Worm (Caenorhabditis elegans) whole organism, L2 larva: ENCODE measurements around the gene T09F3.5.

Source experiments
- C34F6.9 ChIP-seq: fragments of 150-350 bp; optimal IDR thresholded peaks from 2 replicates; lab custom pipeline; 2014; ENCODE audit warnings: missing biosample characterization, missing genetic modification characterization
- F13H6.1 ChIP-seq: sonication (generic microtip); optimal IDR thresholded peaks from 2 replicates; lab custom pipeline; 2016; ENCODE audit warnings: missing genetic modification characterization, missing compliant biosample characterization
- Y55F3AM.14 ChIP-seq: fragments of 200-800 bp; sonication (Bioruptor generic); optimal IDR thresholded peaks from 2 replicates; lab custom pipeline; 2018; ENCODE audit warnings: mild to moderate bottlenecking, missing genetic modification characterization, missing compliant biosample characterization
- ZK546.5 ChIP-seq: sonication (generic microtip); optimal IDR thresholded peaks from 2 replicates; lab custom pipeline; 2017; ENCODE audit warnings: missing biosample characterization, missing genetic modification characterization
- alr-1 ChIP-seq: fragments of 150-350 bp; optimal IDR thresholded peaks from 2 replicates; lab custom pipeline; 2014; ENCODE audit warnings: missing biosample characterization, missing genetic modification characterization
- aly-2 ChIP-seq: fragments of 150-350 bp; optimal IDR thresholded peaks from 2 replicates; lab custom pipeline; 2014; ENCODE audit warnings: missing biosample characterization, missing genetic modification characterization
- ama-1 ChIP-seq: fragments of 150-350 bp; optimal IDR thresholded peaks from 2 replicates; lab custom pipeline; 2018; ENCODE audit warnings: inconsistent platforms
- blmp-1 ChIP-seq: sonication (generic microtip); optimal IDR thresholded peaks from 2 replicates; lab custom pipeline; 2017; ENCODE audit warnings: missing genetic modification characterization, mild to moderate bottlenecking, missing compliant biosample characterization, antibody characterized with exemption, moderate library complexity; ENCODE audit not compliant: insufficient read depth
- ceh-82 ChIP-seq: fragments of 150-350 bp; optimal IDR thresholded peaks from 2 replicates; lab custom pipeline; 2014; ENCODE audit warnings: missing biosample characterization, missing genetic modification characterization
- crh-2 ChIP-seq: sonication (generic microtip); optimal IDR thresholded peaks from 2 replicates; lab custom pipeline; 2017; ENCODE audit warnings: missing biosample characterization, missing genetic modification characterization
- egl-27 ChIP-seq: sonication (generic microtip); optimal IDR thresholded peaks from 3 replicates; lab custom pipeline; 2017; ENCODE audit warnings: missing biosample characterization, missing genetic modification reagents, missing genetic modification characterization
- elt-1 ChIP-seq: fragments of 150-350 bp; optimal IDR thresholded peaks from 2 replicates; lab custom pipeline; 2014; ENCODE audit warnings: missing biosample characterization, missing genetic modification characterization
- elt-3 ChIP-seq: sonication (generic microtip); optimal IDR thresholded peaks from 2 replicates; lab custom pipeline; 2017; ENCODE audit warnings: missing biosample characterization, missing genetic modification characterization
- fos-1 ChIP-seq: fragments of 150-350 bp; optimal IDR thresholded peaks from 2 replicates; lab custom pipeline; 2014; ENCODE audit warnings: missing biosample characterization, missing genetic modification characterization
- gmeb-1 ChIP-seq: fragments of 150-350 bp; optimal IDR thresholded peaks from 2 replicates; lab custom pipeline; 2014; ENCODE audit warnings: missing biosample characterization, missing genetic modification characterization
- lin-11 ChIP-seq: fragments of 150-350 bp; sonication (generic microtip); optimal IDR thresholded peaks from 2 replicates; lab custom pipeline; 2014; ENCODE audit warnings: missing biosample characterization, missing genetic modification characterization, inconsistent platforms, mixed read lengths
- lin-13 ChIP-seq: fragments of 150-350 bp; optimal IDR thresholded peaks from 2 replicates; lab custom pipeline; 2014; ENCODE audit warnings: missing biosample characterization, missing genetic modification reagents, missing genetic modification characterization
- lin-39 ChIP-seq: fragments of 150-350 bp; optimal IDR thresholded peaks from 2 replicates; lab custom pipeline; 2014; ENCODE audit warnings: missing biosample characterization, missing genetic modification reagents, missing genetic modification characterization
- lsy-2 ChIP-seq, 2 experiments: fragments of 150-350 bp in 1 of 2; sonication (generic microtip) in 1 of 2; optimal IDR thresholded peaks; 2 replicates each; lab custom pipeline; 2014 to 2017; ENCODE audit warnings: missing biosample characterization in 2 of 2, missing genetic modification characterization in 2 of 2
- mdl-1 ChIP-seq, 2 experiments: fragments of 150-350 bp in 1 of 2; sonication (generic microtip) in 1 of 2; optimal IDR thresholded peaks; 2 replicates each; lab custom pipeline; 2017; ENCODE audit warnings: missing biosample characterization in 2 of 2, missing genetic modification characterization in 2 of 2
- nhr-10 ChIP-seq: sonication (generic microtip); optimal IDR thresholded peaks from 2 replicates; lab custom pipeline; 2017; ENCODE audit warnings: missing biosample characterization, missing genetic modification characterization
- nhr-11 ChIP-seq: fragments of 150-350 bp; optimal IDR thresholded peaks from 2 replicates; lab custom pipeline; 2014; ENCODE audit warnings: missing biosample characterization, missing genetic modification characterization
- nhr-129 ChIP-seq: fragments of 150-350 bp; optimal IDR thresholded peaks from 2 replicates; lab custom pipeline; 2014; ENCODE audit warnings: missing biosample characterization, missing genetic modification characterization
- nhr-21 ChIP-seq: fragments of 150-350 bp; optimal IDR thresholded peaks from 2 replicates; lab custom pipeline; 2014; ENCODE audit warnings: missing biosample characterization, missing genetic modification characterization
- nhr-23 ChIP-seq: fragments of 150-350 bp; optimal IDR thresholded peaks from 2 replicates; lab custom pipeline; 2014; ENCODE audit warnings: missing biosample characterization, missing genetic modification reagents, missing genetic modification characterization
- nhr-237 ChIP-seq: fragments of 150-350 bp; optimal IDR thresholded peaks from 2 replicates; lab custom pipeline; 2014; ENCODE audit warnings: missing biosample characterization, missing genetic modification characterization
- nhr-77 ChIP-seq: fragments of 150-350 bp; optimal IDR thresholded peaks from 2 replicates; lab custom pipeline; 2014; ENCODE audit warnings: missing biosample characterization, missing genetic modification characterization
- sem-4 ChIP-seq: fragments of 150-350 bp; optimal IDR thresholded peaks from 2 replicates; lab custom pipeline; 2014; ENCODE audit warnings: missing biosample characterization, missing genetic modification reagents, missing genetic modification characterization
- snpc-4 ChIP-seq: fragments of 150-350 bp; optimal IDR thresholded peaks from 2 replicates; lab custom pipeline; 2014; ENCODE audit warnings: missing biosample characterization, missing genetic modification characterization
- unc-39 ChIP-seq: fragments of 150-350 bp; optimal IDR thresholded peaks from 2 replicates; lab custom pipeline; 2014; ENCODE audit warnings: missing biosample characterization, missing genetic modification characterization
- unc-55 ChIP-seq: fragments of 150-350 bp; sonication (generic microtip); optimal IDR thresholded peaks from 3 replicates; lab custom pipeline; 2014; ENCODE audit warnings: missing biosample characterization, missing genetic modification reagents, missing genetic modification characterization
- unc-62 ChIP-seq: fragments of 150-350 bp; optimal IDR thresholded peaks from 2 replicates; lab custom pipeline; 2014; ENCODE audit warnings: missing biosample characterization, missing genetic modification reagents, missing genetic modification characterization
- zag-1 ChIP-seq: fragments of 150-350 bp; optimal IDR thresholded peaks from 2 replicates; lab custom pipeline; 2014; ENCODE audit warnings: missing biosample characterization, missing genetic modification characterization
- ztf-1 ChIP-seq: fragments of 200-800 bp; sonication (Bioruptor generic); conservative IDR thresholded peaks from 2 replicates; pipeline ENCODE4 v1.3.6; 2022; ENCODE audit warnings: missing genetic modification characterization, missing compliant biosample characterization
- ztf-11 ChIP-seq: sonication (generic microtip); optimal IDR thresholded peaks from 2 replicates; lab custom pipeline; 2017; ENCODE audit warnings: missing biosample characterization, missing genetic modification characterization

Gene T09F3.5

DNA sequence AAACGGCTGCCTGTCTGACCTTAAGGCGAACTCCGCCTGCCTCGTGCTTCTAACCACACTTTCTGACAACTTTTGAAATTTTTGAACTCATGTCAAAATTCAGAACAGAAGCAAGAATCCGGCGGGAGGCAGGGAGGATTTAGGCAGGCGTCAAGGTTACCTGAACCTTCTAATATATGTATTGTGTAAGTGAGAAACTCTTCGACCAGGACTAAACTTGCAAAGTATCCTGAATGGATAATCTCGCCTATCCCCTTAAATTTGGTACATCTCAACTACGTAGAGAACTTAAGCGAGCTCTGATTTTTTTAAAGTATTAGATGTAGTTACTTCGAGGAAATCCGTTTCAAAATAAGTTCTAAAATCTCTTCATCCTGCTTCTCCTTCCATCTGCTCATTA, 14.3 kb downstream of the T09F3.5 start, which contains the start of gene E04D5.5:
Gene E04D5.5, plus strand, starts transcription at position 301 of the 400 bp plus-strand sequence.
- TF ChIP-seq ama-1 (lab: Kevin White, UChicago), result no peak
- TF ChIP-seq F13H6.1 (tag; lab: Kevin White, UChicago), result no peak
- no peak for TF ChIP-seq blmp-1 (tag; lab: Kevin White, UChicago)
- TF ChIP-seq lin-39 (tag; lab: Kevin White, UChicago), result no peak

DNA sequence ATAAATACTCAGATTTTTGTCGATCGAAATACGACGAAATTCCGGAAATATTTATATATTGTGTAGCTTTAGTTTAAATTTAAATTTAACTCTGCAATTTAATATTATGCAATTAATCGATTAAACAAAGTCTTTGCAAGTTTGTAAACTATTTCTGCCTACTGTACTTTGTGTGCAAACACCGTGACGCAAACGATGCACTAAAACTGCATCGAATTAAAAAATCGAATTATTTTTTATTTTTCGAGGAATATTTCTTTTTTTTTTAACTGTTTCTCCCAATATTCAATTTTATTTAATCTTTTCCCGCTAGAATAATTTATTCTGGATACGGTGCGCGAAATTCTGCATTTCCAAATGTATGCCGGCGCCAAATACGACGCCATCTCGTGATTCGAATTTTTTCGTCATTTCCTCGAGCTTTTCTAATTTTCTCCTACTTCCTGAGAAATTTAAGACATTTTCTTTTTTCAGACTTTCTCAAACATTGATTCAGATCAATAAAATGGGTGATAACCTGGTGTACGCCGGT, 19.7 kb downstream of the T09F3.5 start, which contains the start of gene eif-2A:
Gene eif-2A, plus strand, starts transcription at position 469 of the 532 bp plus-strand sequence.
- TF ChIP-seq unc-62 (GFP tag; lab: Kevin White, UChicago) (no peak), nhr-237 (tag; lab: Kevin White, UChicago) (no peak), nhr-11 (tag; lab: Kevin White, UChicago) (no peak), lsy-2 (tag; optimal IDR thresholded peaks at IDR 0.05; lab: Kevin White, UChicago) (peak; percentile 28 to 93), nhr-10 (no peak), unc-39 (tag; lab: Kevin White, UChicago) (no peak), Y55F3AM.14 (GFP tag; lab: Kevin White, UChicago) (no peak), C34F6.9 (peak; percentile 16), ZK546.5 (tag; lab: Kevin White, UChicago) (no peak), lin-13 (GFP tag; lab: Kevin White, UChicago) (peak; percentile 16), mdl-1 (tag; optimal IDR thresholded peaks at IDR 0.05; lab: Kevin White, UChicago) (no peak), unc-55 (peak; percentile 27), crh-2 (tag; lab: Kevin White, UChicago) (no peak), gmeb-1 (tag; lab: Kevin White, UChicago) (peak; percentile 20), nhr-129 (tag; lab: Kevin White, UChicago) (no peak)
- TF ChIP-seq, all 48 proteins: peak for 5

ce11 chrII:10421941-10422340, 25.3 kb downstream of the T09F3.5 start, which contains the start of gene frpr-21:
Gene frpr-21 (minus strand): TSS chrII:10422041.
- TF ChIP-seq F13H6.1 (tag; lab: Kevin White, UChicago), result no peak
- no peak for TF ChIP-seq C34F6.9
- no peak for TF ChIP-seq zag-1 (tag; lab: Kevin White, UChicago)
- no peak for TF ChIP-seq ztf-1 (GFP tag; lab: Robert Waterston, UW)
- TF ChIP-seq elt-3 (tag; lab: Kevin White, UChicago), result no peak
- TF ChIP-seq fos-1 (tag; lab: Kevin White, UChicago), result no peak
- TF ChIP-seq unc-55, result no peak
- TF ChIP-seq nhr-237 (tag; lab: Kevin White, UChicago), result no peak
- TF ChIP-seq Y55F3AM.14 (GFP tag; lab: Kevin White, UChicago), result no peak
- no peak for TF ChIP-seq ZK546.5 (tag; lab: Kevin White, UChicago)
- no peak for TF ChIP-seq ztf-11 (tag; lab: Kevin White, UChicago)
- no peak for TF ChIP-seq nhr-23 (tag; lab: Kevin White, UChicago)
- TF ChIP-seq egl-27 (tag; lab: Kevin White, UChicago), result no peak
- no peak for TF ChIP-seq nhr-10
- no peak for TF ChIP-seq unc-62 (GFP tag; lab: Kevin White, UChicago)
- no peak for TF ChIP-seq alr-1

DNA sequence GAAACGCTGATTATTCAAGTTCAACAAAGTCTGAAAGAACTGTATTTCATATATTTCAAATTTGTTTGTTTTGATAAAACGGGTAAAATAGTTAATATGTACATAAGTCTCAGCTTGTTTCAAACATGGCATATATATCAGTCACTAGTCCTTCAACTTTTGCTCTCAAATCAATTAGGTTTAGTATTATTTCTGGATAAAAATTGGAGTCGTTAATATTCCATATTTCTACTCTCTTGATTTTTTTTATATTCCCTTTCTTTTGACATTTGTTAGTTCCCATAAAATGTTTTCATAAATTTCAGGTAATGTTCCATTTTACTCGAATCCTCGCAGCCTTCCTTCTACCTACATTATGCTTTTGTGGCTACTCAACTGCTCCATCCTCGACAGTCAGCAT, 39.2 kb downstream of the T09F3.5 start, which contains the start of gene cut-4:
Gene cut-4, plus strand, starts transcription at position 301 of the 400 bp plus-strand sequence.
- TF ChIP-seq crh-2 (tag; lab: Kevin White, UChicago) (no peak), alr-1 (no peak), nhr-21 (no peak), nhr-237 (tag; lab: Kevin White, UChicago) (no peak), ama-1 (lab: Kevin White, UChicago) (no peak), ztf-1 (GFP tag; lab: Robert Waterston, UW) (no peak), aly-2 (tag; lab: Kevin White, UChicago) (no peak), ceh-82 (tag; lab: Kevin White, UChicago) (no peak)

DNA sequence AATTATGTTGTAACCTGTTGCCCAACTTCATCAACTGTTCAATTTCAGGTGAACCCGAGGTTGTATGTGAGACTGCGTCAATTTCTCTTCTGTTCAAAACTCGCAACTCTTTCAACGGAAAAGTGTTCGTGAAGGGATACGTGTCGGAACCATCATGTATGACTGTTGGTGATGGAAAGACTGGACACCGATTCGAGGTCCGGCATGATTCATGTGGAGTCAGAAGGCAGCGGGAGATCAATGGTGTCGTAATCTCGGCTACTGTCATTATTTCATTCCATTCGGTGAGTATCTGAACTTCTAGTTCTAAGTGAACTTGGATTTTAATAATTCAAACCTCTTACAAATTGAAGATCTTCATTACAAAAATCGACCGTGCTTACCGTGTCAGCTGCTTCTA, 41.2 kb downstream of the T09F3.5 start:
- TF ChIP-seq ceh-82 (tag; lab: Kevin White, UChicago) (no peak), nhr-21 (no peak), unc-62 (GFP tag; lab: Kevin White, UChicago) (no peak), sem-4 (tag; lab: Kevin White, UChicago) (no peak), elt-1 (tag; lab: Kevin White, UChicago) (no peak), egl-27 (tag; lab: Kevin White, UChicago) (no peak), alr-1 (no peak), nhr-10 (no peak), snpc-4 (tag; lab: Kevin White, UChicago) (no peak), elt-3 (tag; lab: Kevin White, UChicago) (no peak), lin-39 (tag; lab: Kevin White, UChicago) (no peak), fos-1 (tag; lab: Kevin White, UChicago) (no peak), nhr-77 (no peak), lin-11 (tag; lab: Kevin White, UChicago) (no peak), C34F6.9 (no peak), nhr-11 (tag; lab: Kevin White, UChicago) (no peak)
